Worm (Caenorhabditis elegans) whole organism, young adult: ENCODE measurements around the gene EEED8.13.

Experiments used
- B0261.1 ChIP-seq: sonication (generic microtip); optimal IDR thresholded peaks from 2 replicates; lab custom pipeline; 2016; ENCODE audit warnings: mild to moderate bottlenecking, missing genetic modification characterization, moderate library complexity, missing compliant biosample characterization
- D2030.7 ChIP-seq: fragments of 200-800 bp; sonication (Bioruptor generic); IDR thresholded peaks from 2 replicates; pipeline ENCODE4 v1.3.6; 2022; ENCODE audit warnings: missing genetic modification reagents, missing genetic modification characterization, missing compliant biosample characterization
- F23B12.7 ChIP-seq: sonication (generic microtip); optimal IDR thresholded peaks from 2 replicates; lab custom pipeline; 2017; ENCODE audit warnings: missing genetic modification characterization, mild to moderate bottlenecking, missing compliant biosample characterization, antibody characterized with exemption, moderate library complexity; ENCODE audit not compliant: insufficient read depth
- F37B4.10 ChIP-seq: fragments of 200-800 bp; sonication (Bioruptor generic); IDR thresholded peaks from 2 replicates; pipeline ENCODE4 v1.3.6; 2022; ENCODE audit warnings: missing genetic modification characterization, missing compliant biosample characterization
- F52B5.7 ChIP-seq: sonication (generic microtip); optimal IDR thresholded peaks from 2 replicates; lab custom pipeline; 2016; ENCODE audit warnings: mild to moderate bottlenecking, missing genetic modification characterization, missing compliant biosample characterization
- F57A8.1 ChIP-seq: fragments of 200-800 bp; sonication (Bioruptor generic); optimal IDR thresholded peaks from 2 replicates; lab custom pipeline; 2018; ENCODE audit warnings: mild to moderate bottlenecking, missing genetic modification characterization, moderate library complexity, missing compliant biosample characterization
- F57C9.4 ChIP-seq: sonication (generic microtip); optimal IDR thresholded peaks from 2 replicates; lab custom pipeline; 2017; ENCODE audit warnings: mild to moderate bottlenecking, missing genetic modification characterization, missing compliant biosample characterization
- Y53F4B.3 ChIP-seq: fragments of 200-800 bp; sonication (Bioruptor generic); IDR thresholded peaks from 2 replicates; pipeline ENCODE4 v1.3.6; 2022; ENCODE audit warnings: missing genetic modification reagents, missing genetic modification characterization, missing compliant biosample characterization
- Y79H2A.3 ChIP-seq: fragments of 200-800 bp; sonication (Bioruptor generic); conservative IDR thresholded peaks from 2 replicates; pipeline ENCODE4 v1.3.6; 2022; ENCODE audit warnings: missing genetic modification reagents, missing genetic modification characterization, missing compliant biosample characterization
- akir-1 ChIP-seq: fragments of 200-800 bp; sonication (Bioruptor generic); optimal IDR thresholded peaks from 2 replicates; lab custom pipeline; 2018; ENCODE audit warnings: mild to moderate bottlenecking, missing genetic modification characterization, moderate library complexity, missing compliant biosample characterization
- ama-1 ChIP-seq, 3 experiments: fragments of 150-350 bp in 1 of 3; sonication (generic microtip) in 2 of 3; optimal IDR thresholded peaks; 2 replicates each; lab custom pipeline; 2014 to 2018; ENCODE audit warnings: missing biosample characterization in 2 of 3, missing genetic modification characterization in 2 of 3, missing genetic modification reagents in 2 of 3
- atf-7 ChIP-seq: sonication (generic microtip); optimal IDR thresholded peaks from 2 replicates; lab custom pipeline; 2017; ENCODE audit warnings: mild to moderate bottlenecking, missing genetic modification characterization, missing compliant biosample characterization
- ccch-3 ChIP-seq: fragments of 200-800 bp; sonication (Bioruptor generic); optimal IDR thresholded peaks from 2 replicates; lab custom pipeline; 2018; ENCODE audit warnings: mild to moderate bottlenecking, missing genetic modification characterization, missing compliant biosample characterization
- ceh-27 ChIP-seq: fragments of 200-800 bp; sonication (Bioruptor generic); optimal IDR thresholded peaks from 2 replicates; lab custom pipeline; 2018; ENCODE audit warnings: mild to moderate bottlenecking, missing genetic modification characterization, moderate library complexity, missing compliant biosample characterization
- chd-7 ChIP-seq: sonication (generic microtip); optimal IDR thresholded peaks from 2 replicates; lab custom pipeline; 2016; ENCODE audit warnings: mild to moderate bottlenecking, missing genetic modification characterization, moderate library complexity, missing compliant biosample characterization
- die-1 ChIP-seq: sonication (generic microtip); optimal IDR thresholded peaks from 2 replicates; lab custom pipeline; 2016; ENCODE audit warnings: missing genotype, mild to moderate bottlenecking, missing genetic modification characterization, missing compliant biosample characterization
- ekl-4 ChIP-seq: fragments of 200-800 bp; sonication (Bioruptor generic); IDR thresholded peaks from 2 replicates; pipeline ENCODE4 v1.3.6; 2022; ENCODE audit warnings: missing genetic modification reagents, missing genetic modification characterization, missing compliant biosample characterization
- gei-17 ChIP-seq: fragments of 200-800 bp; sonication (Bioruptor generic); optimal IDR thresholded peaks from 2 replicates; lab custom pipeline; 2018; ENCODE audit warnings: mild to moderate bottlenecking, missing genetic modification characterization, missing compliant biosample characterization
- him-1 ChIP-seq: sonication (generic microtip); optimal IDR thresholded peaks from 2 replicates; lab custom pipeline; 2016; ENCODE audit warnings: missing genotype, missing genetic modification reagents, missing genetic modification characterization, missing compliant biosample characterization
- hlh-26 ChIP-seq: fragments of 200-800 bp; sonication (Bioruptor generic); conservative IDR thresholded peaks from 2 replicates; pipeline ENCODE4 v1.3.6; 2022; ENCODE audit warnings: missing genetic modification reagents, missing genetic modification characterization, missing compliant biosample characterization
- hrde-1 ChIP-seq: sonication (generic microtip); optimal IDR thresholded peaks from 2 replicates; lab custom pipeline; 2016; ENCODE audit warnings: missing genetic modification characterization, mild to moderate bottlenecking, missing compliant biosample characterization, moderate library complexity, missing genotype, missing genetic modification reagents, borderline replicate concordance
- lin-35 ChIP-seq, 3 experiments: fragments of 150-350 bp in 2 of 3; sonication (generic microtip) in 1 of 3; optimal IDR thresholded peaks; 2 replicates each; lab custom pipeline; 2014 to 2018; ENCODE audit warnings: missing biosample characterization in 3 of 3, missing genetic modification characterization in 3 of 3, missing genetic modification reagents in 3 of 3
- lin-54 ChIP-seq: fragments of 200-800 bp; sonication (Bioruptor generic); optimal IDR thresholded peaks from 2 replicates; lab custom pipeline; 2018; ENCODE audit warnings: mild to moderate bottlenecking, missing genetic modification characterization, missing compliant biosample characterization
- lsl-1 ChIP-seq: fragments of 200-800 bp; sonication (Bioruptor generic); optimal IDR thresholded peaks from 2 replicates; lab custom pipeline; 2018; ENCODE audit warnings: mild to moderate bottlenecking, missing genetic modification characterization, moderate library complexity, missing compliant biosample characterization
- madf-3 ChIP-seq: fragments of 200-800 bp; sonication (Bioruptor generic); IDR thresholded peaks from 2 replicates; pipeline ENCODE4 v1.3.6; 2022; ENCODE audit warnings: missing genetic modification reagents, missing genetic modification characterization, missing compliant biosample characterization
- madf-6 ChIP-seq: fragments of 200-800 bp; sonication (Bioruptor generic); IDR thresholded peaks from 2 replicates; pipeline ENCODE4 v1.3.6; 2022; ENCODE audit warnings: missing genetic modification reagents, missing genetic modification characterization, missing compliant biosample characterization
- mxl-1 ChIP-seq: sonication (generic microtip); optimal IDR thresholded peaks from 2 replicates; lab custom pipeline; 2016; ENCODE audit warnings: missing genetic modification characterization, missing compliant biosample characterization
- nfya-1 ChIP-seq: sonication (generic microtip); optimal IDR thresholded peaks from 2 replicates; lab custom pipeline; 2017; ENCODE audit warnings: antibody characterized with exemption, missing compliant biosample characterization, missing genetic modification characterization, borderline replicate concordance; ENCODE audit not compliant: insufficient read depth
- nhr-120 ChIP-seq: fragments of 200-800 bp; sonication (Bioruptor generic); IDR thresholded peaks from 2 replicates; pipeline ENCODE4 v1.3.6; 2022; ENCODE audit warnings: missing genetic modification characterization, missing compliant biosample characterization
- pha-4 ChIP-seq: fragments of 150-350 bp; sonication (generic microtip); optimal IDR thresholded peaks from 2 replicates; lab custom pipeline; 2014; ENCODE audit warnings: missing biosample characterization, missing genetic modification reagents, missing genetic modification characterization
- rec-8 ChIP-seq, 2 experiments: sonication (generic microtip); optimal IDR thresholded peaks; 2 replicates each; lab custom pipeline; 2016; ENCODE audit warnings: mild to moderate bottlenecking in 2 of 2, missing genetic modification characterization in 2 of 2, missing genetic modification reagents in 2 of 2, missing genotype in 2 of 2, missing biosample characterization in 1 of 2, missing compliant biosample characterization in 1 of 2, moderate library complexity in 1 of 2
- rpc-1 ChIP-seq, 2 experiments: fragments of 150-350 bp in 1 of 2; sonication (generic microtip) in 1 of 2; optimal IDR thresholded peaks; 2 replicates each; lab custom pipeline; 2014 to 2018; ENCODE audit warnings: missing biosample characterization in 1 of 2, missing genetic modification characterization in 1 of 2, missing genetic modification reagents in 1 of 2, missing genotype in 1 of 2
- sea-2 ChIP-seq: fragments of 200-800 bp; sonication (Bioruptor generic); IDR thresholded peaks from 2 replicates; pipeline ENCODE4 v1.3.6; 2022; ENCODE audit warnings: missing genetic modification characterization, missing compliant biosample characterization
- snpc-4 ChIP-seq, 5 experiments: fragments of 150-350 bp in 1 of 5; sonication (generic microtip) in 4 of 5; optimal IDR thresholded peaks; 2 replicates each; lab custom pipeline; 2014 to 2018; ENCODE audit warnings: missing genetic modification characterization in 5 of 5, missing biosample characterization in 3 of 5, antibody characterized with exemption in 2 of 5, mild to moderate bottlenecking in 2 of 5, missing compliant biosample characterization in 2 of 5, missing genotype in 2 of 5, moderate library complexity in 2 of 5, missing genetic modification reagents in 1 of 5
- unc-62 ChIP-seq: fragments of 150-350 bp; optimal IDR thresholded peaks from 2 replicates; lab custom pipeline; 2014; ENCODE audit warnings: missing biosample characterization, missing genetic modification reagents, missing genetic modification characterization
- xnd-1 ChIP-seq: sonication (generic microtip); optimal IDR thresholded peaks from 2 replicates; lab custom pipeline; 2016; ENCODE audit warnings: missing genotype, missing genetic modification reagents, missing genetic modification characterization, missing compliant biosample characterization
- ztf-3 ChIP-seq: fragments of 200-800 bp; sonication (Bioruptor generic); optimal IDR thresholded peaks from 2 replicates; lab custom pipeline; 2018; ENCODE audit warnings: mild to moderate bottlenecking, missing genetic modification characterization, missing compliant biosample characterization
- ztf-6 ChIP-seq: fragments of 200-800 bp; sonication (Bioruptor generic); IDR thresholded peaks from 2 replicates; pipeline ENCODE4 v1.3.6; 2022; ENCODE audit warnings: missing genetic modification reagents, missing genetic modification characterization, missing compliant biosample characterization

EEED8.13 gene

ce11 chrII:5379614-5380077 lies 32.7 kb downstream of the EEED8.13 start, which contains the start of gene pkc-3 (continued):
- TF ChIP-seq gei-17 (GFP tag; lab: Kevin White, UChicago) (peak; percentile 10), F57A8.1 (GFP tag; lab: Kevin White, UChicago) (no peak), mxl-1 (tag; lab: Kevin White, UChicago) (no peak), madf-3 (peak; percentile 72), ztf-3 (no peak), snpc-4 (GFP tag; optimal IDR thresholded peaks at IDR 0.05; lab: Kevin White, UChicago) (no peak), snpc-4 (tag; optimal IDR thresholded peaks at IDR 0.05; lab: Kevin White, UChicago) (peak; percentile 13 to 64 (median 54)), F37B4.10 (0 out of 2 replicates have a peak, but pooled peaks have one; percentile 7), xnd-1 (tag; lab: Kevin White, UChicago) (peak; percentile 32), pha-4 (tag; lab: Kevin White, UChicago) (peak; percentile 54), die-1 (tag; lab: Kevin White, UChicago) (peak; percentile 55), ztf-6 (GFP tag; lab: Robert Waterston, UW) (no peak), rec-8 (tag; optimal IDR thresholded peaks at IDR 0.05; lab: Kevin White, UChicago) (no peak), ccch-3 (GFP tag; lab: Kevin White, UChicago) (no peak), nhr-120 (GFP tag; lab: Robert Waterston, UW) (no peak), ekl-4 (GFP tag; lab: Robert Waterston, UW) (peak; percentile 78), atf-7 (tag; lab: Kevin White, UChicago) (peak; percentile 76), hrde-1 (tag; lab: Kevin White, UChicago) (peak; percentile 3), lin-54 (peak; percentile 63), hlh-26 (no peak), F57C9.4 (tag; lab: Kevin White, UChicago) (no peak), D2030.7 (GFP tag; lab: Robert Waterston, UW) (peak; percentile 25; the same call in 1 of the 2 replicates), lsl-1 (GFP tag; lab: Kevin White, UChicago) (peak; percentile 44), F23B12.7 (tag; lab: Kevin White, UChicago) (no peak), him-1 (tag; lab: Kevin White, UChicago) (no peak), sea-2 (GFP tag; lab: Robert Waterston, UW) (no peak), B0261.1 (tag; lab: Kevin White, UChicago) (no peak), akir-1 (GFP tag; lab: Kevin White, UChicago) (no peak), madf-6 (GFP tag; lab: Robert Waterston, UW) (peak; percentile 70; the same call in 1 of the 2 replicates), Y53F4B.3 (GFP tag; lab: Robert Waterston, UW) (no peak), nfya-1 (tag; lab: Kevin White, UChicago) (no peak), Y79H2A.3 (GFP tag; lab: Robert Waterston, UW) (0 out of 2 replicates have a peak, but pooled peaks have one; percentile 33), F52B5.7 (tag; lab: Kevin White, UChicago) (peak; percentile 53), unc-62 (GFP tag; lab: Kevin White, UChicago) (no peak), chd-7 (tag; lab: Kevin White, UChicago) (peak; percentile 82), ama-1 (optimal IDR thresholded peaks at IDR 0.05; lab: Kevin White, UChicago) (peak; percentile 79), ama-1 (GFP tag; optimal IDR thresholded peaks at IDR 0.05; lab: Kevin White, UChicago) (no peak), rpc-1 (optimal IDR thresholded peaks at IDR 0.05; lab: Kevin White, UChicago) (no peak), rpc-1 (tag; optimal IDR thresholded peaks at IDR 0.05; lab: Kevin White, UChicago) (no peak), ceh-27 (GFP tag; lab: Kevin White, UChicago) (peak; percentile 65), lin-35 (GFP tag; optimal IDR thresholded peaks at IDR 0.05; lab: Kevin White, UChicago) (peak in 1 of 3 experiments; percentile 47)
